Worm (Caenorhabditis elegans) whole organism, young adult: ENCODE data around the gene F55A11.11.

Experiments
- ceh-100 ChIP-seq: fragments of 200-800 bp; sonication (Bioruptor generic); IDR thresholded peaks from 2 replicates; pipeline ENCODE4 v1.3.6; 2022; ENCODE audit warnings: missing genetic modification reagents, missing genetic modification characterization, missing compliant biosample characterization
- ceh-27 ChIP-seq: fragments of 200-800 bp; sonication (Bioruptor generic); optimal IDR thresholded peaks from 2 replicates; lab custom pipeline; 2018; ENCODE audit warnings: mild to moderate bottlenecking, missing genetic modification characterization, moderate library complexity, missing compliant biosample characterization
- efl-1 ChIP-seq: fragments of 150-350 bp; optimal IDR thresholded peaks from 2 replicates; lab custom pipeline; 2014; ENCODE audit warnings: missing biosample characterization, missing genetic modification reagents, missing genetic modification characterization
- rpc-1 ChIP-seq, 2 experiments: fragments of 150-350 bp in 1 of 2; sonication (generic microtip) in 1 of 2; optimal IDR thresholded peaks; 2 replicates each; lab custom pipeline; 2014 to 2018; ENCODE audit warnings: missing biosample characterization in 1 of 2, missing genetic modification characterization in 1 of 2, missing genetic modification reagents in 1 of 2, missing genotype in 1 of 2

ce11 chrV:11825662-11826061 is 42.7 kb downstream of the F55A11.11 start, which contains the start of gene D2023.4:
- TF ChIP-seq ceh-100 (GFP tag; lab: Robert Waterston, UW) (no peak), rpc-1 (optimal IDR thresholded peaks at IDR 0.05; lab: Kevin White, UChicago) (no peak), rpc-1 (tag; optimal IDR thresholded peaks at IDR 0.05; lab: Kevin White, UChicago) (no peak), efl-1 (GFP tag; lab: Kevin White, UChicago) (no peak), ceh-27 (no peak)
